Fruit fly (Drosophila melanogaster) whole organism, embryonic: ENCODE data around the gene CG13097.

Experiments
- Asciz ChIP-seq: fragments of 200-800 bp; sonication (Bioruptor generic); optimal IDR thresholded peaks from 2 replicates; lab custom pipeline; 2017; ENCODE audit warnings: missing biosample characterization, mild to moderate bottlenecking, missing genetic modification characterization, missing genetic modification reagents
- BEAF-32 ChIP-seq: fragments of 200-800 bp; sonication (Bioruptor generic); optimal IDR thresholded peaks from 3 replicates; lab custom pipeline; 2017; ENCODE audit warnings: missing biosample characterization, missing genetic modification characterization, mild to moderate bottlenecking, moderate library complexity, missing genetic modification reagents
- Bgb ChIP-seq: fragments of 200-800 bp; sonication (Bioruptor generic); IDR thresholded peaks from 2 replicates; pipeline ENCODE4 v1.3.6; 2022; ENCODE audit warnings: missing biosample characterization, missing genetic modification characterization; ENCODE audit not compliant: partially characterized antibody
- CG11093 ChIP-seq: fragments of 200-800 bp; sonication (Bioruptor generic); IDR thresholded peaks from 3 replicates; pipeline ENCODE4 v1.3.6; 2022; ENCODE audit warnings: missing biosample characterization, missing genetic modification characterization
- CG11504 ChIP-seq: fragments of 200-800 bp; sonication (Bioruptor generic); optimal IDR thresholded peaks from 3 replicates; lab custom pipeline; 2019; ENCODE audit warnings: missing biosample characterization, mild to moderate bottlenecking, missing genetic modification characterization, moderate library complexity
- CG11696 ChIP-seq: fragments of 200-800 bp; sonication (Bioruptor generic); IDR thresholded peaks from 2 replicates; pipeline ENCODE4 v1.3.6; 2022; ENCODE audit warnings: missing biosample characterization, missing genetic modification characterization
- CG14050 ChIP-seq: fragments of 200-800 bp; sonication (Bioruptor generic); IDR thresholded peaks from 3 replicates; pipeline ENCODE4 v1.3.6; 2022; ENCODE audit warnings: missing biosample characterization, missing genetic modification characterization
- CG18011 ChIP-seq: fragments of 200-800 bp; sonication (Bioruptor generic); optimal IDR thresholded peaks from 2 replicates; lab custom pipeline; 2017; ENCODE audit warnings: missing biosample characterization, missing genetic modification characterization, mild to moderate bottlenecking, moderate library complexity, missing genotype
- CG2712 ChIP-seq: fragments of 200-800 bp; optimal IDR thresholded peaks from 3 replicates; lab custom pipeline; 2019; ENCODE audit warnings: missing biosample characterization, mild to moderate bottlenecking, missing genetic modification characterization, moderate library complexity
- CG2875 ChIP-seq: fragments of 200-800 bp; sonication (Bioruptor generic); optimal IDR thresholded peaks from 2 replicates; lab custom pipeline; 2017; ENCODE audit warnings: missing biosample characterization, mild to moderate bottlenecking, missing genetic modification characterization, missing genetic modification reagents
- CG30431 ChIP-seq: fragments of 200-800 bp; sonication (Bioruptor generic); optimal IDR thresholded peaks from 2 replicates; lab custom pipeline; 2017; ENCODE audit warnings: missing biosample characterization, missing genetic modification characterization
- CG32767 ChIP-seq: fragments of 200-800 bp; sonication (Bioruptor generic); IDR thresholded peaks from 2 replicates; pipeline ENCODE4 v1.3.6; 2022; ENCODE audit warnings: missing biosample characterization, missing genetic modification characterization
- CG4282 ChIP-seq: fragments of 200-800 bp; sonication (Bioruptor generic); optimal IDR thresholded peaks from 2 replicates; lab custom pipeline; 2016; ENCODE audit warnings: missing biosample characterization, missing genetic modification characterization
- CG6854 ChIP-seq: fragments of 200-800 bp; sonication (Bioruptor generic); optimal IDR thresholded peaks from 3 replicates; lab custom pipeline; 2017; ENCODE audit warnings: missing biosample characterization, mild to moderate bottlenecking, missing genetic modification characterization
- CG7372 ChIP-seq: fragments of 200-800 bp; sonication (Bioruptor generic); IDR thresholded peaks from 2 replicates; pipeline ENCODE4 v1.3.6; 2022; ENCODE audit warnings: missing biosample characterization, missing genetic modification characterization
- CG7963 ChIP-seq: fragments of 200-800 bp; sonication (Bioruptor generic); IDR thresholded peaks from 3 replicates; pipeline ENCODE4 v1.3.6; 2022; ENCODE audit warnings: missing biosample characterization, missing genetic modification characterization; ENCODE audit not compliant: partially characterized antibody
- CG8388 ChIP-seq: fragments of 200-800 bp; sonication (Bioruptor generic); optimal IDR thresholded peaks from 2 replicates; lab custom pipeline; 2019; ENCODE audit warnings: missing biosample characterization, mild to moderate bottlenecking, missing genetic modification characterization, moderate library complexity
- CkIIα-i1 ChIP-seq: fragments of 200-800 bp; sonication (Bioruptor generic); IDR thresholded peaks from 2 replicates; pipeline ENCODE4 v1.3.6; 2022; ENCODE audit warnings: missing biosample characterization, missing genetic modification characterization
- CrebB ChIP-seq: fragments of 200-800 bp; sonication (Bioruptor generic); optimal IDR thresholded peaks from 3 replicates; lab custom pipeline; 2018; ENCODE audit warnings: missing biosample characterization, mild to moderate bottlenecking, missing genetic modification characterization
- Dip2 ChIP-seq: fragments of 200-800 bp; sonication (Bioruptor generic); IDR thresholded peaks from 2 replicates; pipeline ENCODE4 v1.3.6; 2022; ENCODE audit warnings: missing biosample characterization, missing genetic modification characterization
- Doc3 ChIP-seq: fragments of 200-800 bp; sonication (Bioruptor generic); IDR thresholded peaks from 3 replicates; pipeline ENCODE4 v1.3.6; 2022; ENCODE audit warnings: missing biosample characterization, missing genetic modification characterization; ENCODE audit not compliant: partially characterized antibody
- E2f1 ChIP-seq: fragments of 200-800 bp; sonication (Bioruptor generic); IDR thresholded peaks from 2 replicates; pipeline ENCODE4 v1.3.6; 2022; ENCODE audit warnings: missing biosample characterization, missing genetic modification characterization
- Ets65A ChIP-seq: fragments of 200-800 bp; sonication (Bioruptor generic); peaks from one replicate; lab custom pipeline; 2016; ENCODE audit warnings: missing biosample characterization, missing genetic modification characterization
- Hmx ChIP-seq: fragments of 200-800 bp; sonication (Bioruptor generic); optimal IDR thresholded peaks from 2 replicates; lab custom pipeline; 2016; ENCODE audit warnings: missing biosample characterization, missing genetic modification characterization
- Jarid2 ChIP-seq: fragments of 200-800 bp; sonication (Bioruptor generic); optimal IDR thresholded peaks from 3 replicates; lab custom pipeline; 2017; ENCODE audit warnings: mild to moderate bottlenecking, missing biosample characterization, missing genetic modification reagents, missing genetic modification characterization
- MESR4 ChIP-seq: fragments of 200-800 bp; sonication (Bioruptor generic); optimal IDR thresholded peaks from 2 replicates; lab custom pipeline; 2018; ENCODE audit warnings: missing biosample characterization, mild to moderate bottlenecking, missing genetic modification characterization, moderate library complexity
- Mad ChIP-seq: fragments of 200-800 bp; sonication (Bioruptor generic); optimal IDR thresholded peaks from 2 replicates; lab custom pipeline; 2016; ENCODE audit warnings: missing biosample characterization, missing genetic modification characterization
- Nf-YB ChIP-seq: fragments of 200-800 bp; sonication (Bioruptor generic); optimal IDR thresholded peaks from 3 replicates; lab custom pipeline; 2019; ENCODE audit warnings: missing biosample characterization, mild to moderate bottlenecking, missing genetic modification characterization, moderate library complexity
- Oli ChIP-seq: fragments of 200-800 bp; sonication (Bioruptor generic); optimal IDR thresholded peaks from 2 replicates; lab custom pipeline; 2018; ENCODE audit warnings: missing biosample characterization, mild to moderate bottlenecking, missing genetic modification characterization, moderate library complexity
- Side ChIP-seq: fragments of 200-800 bp; sonication (Bioruptor generic); optimal IDR thresholded peaks from 2 replicates; lab custom pipeline; 2016; ENCODE audit warnings: missing biosample characterization, missing genetic modification characterization
- ab ChIP-seq: fragments of 200-800 bp; sonication (Bioruptor generic); optimal IDR thresholded peaks from 2 replicates; lab custom pipeline; 2016; ENCODE audit warnings: missing biosample characterization, missing genetic modification characterization
- ap ChIP-seq: fragments of 200-800 bp; sonication (Bioruptor generic); IDR thresholded peaks from 2 replicates; pipeline ENCODE4 v1.3.6; 2022; ENCODE audit warnings: missing biosample characterization, missing genetic modification characterization
- ase ChIP-seq: fragments of 200-800 bp; sonication (Bioruptor generic); IDR thresholded peaks from 3 replicates; pipeline ENCODE4 v1.3.6; 2022; ENCODE audit warnings: missing biosample characterization, missing genetic modification characterization
- br ChIP-seq: fragments of >200 bp; optimal IDR thresholded peaks from 2 replicates; lab custom pipeline; 2017
- cas ChIP-seq: fragments of 200-800 bp; sonication (Bioruptor generic); IDR thresholded peaks from 2 replicates; pipeline ENCODE4 v1.3.6; 2022; ENCODE audit warnings: missing biosample characterization, missing genetic modification characterization
- croc ChIP-seq: fragments of 200-800 bp; sonication (Bioruptor generic); conservative IDR thresholded peaks from 3 replicates; pipeline ENCODE4 v1.3.6; 2022; ENCODE audit warnings: missing biosample characterization, missing genetic modification characterization
- ewg ChIP-seq: fragments of 200-800 bp; sonication (Bioruptor generic); optimal IDR thresholded peaks from 3 replicates; lab custom pipeline; 2017; ENCODE audit warnings: mild to moderate bottlenecking, missing biosample characterization, missing genetic modification reagents, missing genetic modification characterization
- eyg ChIP-seq: fragments of 200-800 bp; sonication (Bioruptor generic); optimal IDR thresholded peaks from 3 replicates; lab custom pipeline; 2016; ENCODE audit warnings: missing biosample characterization, missing genetic modification characterization
- gsb-n ChIP-seq: fragments of 200-800 bp; sonication (Bioruptor generic); optimal IDR thresholded peaks from 3 replicates; lab custom pipeline; 2018; ENCODE audit warnings: missing biosample characterization, mild to moderate bottlenecking, missing genetic modification characterization
- jumu ChIP-seq: fragments of 200-800 bp; sonication (Bioruptor generic); optimal IDR thresholded peaks from 3 replicates; lab custom pipeline; 2016; ENCODE audit warnings: missing biosample characterization, missing genetic modification characterization
- kay ChIP-seq: fragments of 200-800 bp; sonication (Bioruptor generic); optimal IDR thresholded peaks from 2 replicates; lab custom pipeline; 2016; ENCODE audit warnings: missing biosample characterization, missing genetic modification characterization
- nau ChIP-seq: fragments of 200-800 bp; sonication (Bioruptor generic); optimal IDR thresholded peaks from 3 replicates; lab custom pipeline; 2017; ENCODE audit warnings: missing biosample characterization, mild to moderate bottlenecking, missing genetic modification characterization, missing genetic modification reagents
- nom ChIP-seq: fragments of 200-800 bp; sonication (Bioruptor generic); optimal IDR thresholded peaks from 2 replicates; lab custom pipeline; 2017; ENCODE audit warnings: missing biosample characterization, missing genetic modification characterization, mild to moderate bottlenecking, moderate library complexity, missing genetic modification reagents
- org-1 ChIP-seq: fragments of 200-800 bp; sonication (Bioruptor generic); optimal IDR thresholded peaks from 2 replicates; lab custom pipeline; 2017; ENCODE audit warnings: missing biosample characterization, missing genetic modification characterization
- pita ChIP-seq: fragments of 200-800 bp; sonication (Bioruptor generic); optimal IDR thresholded peaks from 2 replicates; lab custom pipeline; 2017; ENCODE audit warnings: missing biosample characterization, mild to moderate bottlenecking, missing genetic modification characterization
- sc ChIP-seq, 3 experiments: fragments of >200 bp in 2 of 3; fragments of 200-800 bp in 1 of 3; sonication (Bioruptor generic) in 1 of 3; optimal IDR thresholded peaks; 2 replicates in 2 of 3; 3 replicates in 1 of 3; lab custom pipeline; 2017; ENCODE audit warnings: mild to moderate bottlenecking in 1 of 3, missing biosample characterization in 1 of 3, missing genetic modification characterization in 1 of 3, missing genetic modification reagents in 1 of 3
- sens ChIP-seq: fragments of 200-800 bp; sonication (Bioruptor generic); peaks from one replicate; lab custom pipeline; 2016; ENCODE audit warnings: missing biosample characterization, missing genetic modification characterization
- slbo ChIP-seq: fragments of 200-800 bp; sonication (Bioruptor generic); IDR thresholded peaks from 2 replicates; pipeline ENCODE4 v1.3.6; 2022; ENCODE audit warnings: missing biosample characterization, missing genetic modification characterization
- stwl ChIP-seq: fragments of 200-800 bp; sonication (Bioruptor generic); optimal IDR thresholded peaks from 3 replicates; lab custom pipeline; 2018; ENCODE audit warnings: missing biosample characterization, mild to moderate bottlenecking, missing genetic modification characterization, moderate library complexity
- sug ChIP-seq: fragments of 200-800 bp; optimal IDR thresholded peaks from 2 replicates; lab custom pipeline; 2019; ENCODE audit warnings: missing biosample characterization, mild to moderate bottlenecking, missing genetic modification characterization, moderate library complexity

Gene CG13097

dm6 chr2L:8464107-8464582 lies 50.5 kb downstream of the CG13097 start, which contains the start of gene prg (continued):
- TF ChIP-seq Hmx (GFP tag; lab: Kevin White, UChicago): peak; percentile 62
- peak; percentile 19 for TF ChIP-seq ewg
- TF ChIP-seq CG11093 (GFP tag; lab: Robert Waterston, UW): no peak
- TF ChIP-seq sc (optimal IDR thresholded peaks at IDR 0.05; lab: Kevin White, UChicago): no peak
- TF ChIP-seq sc (GFP tag; optimal IDR thresholded peaks at IDR 0.05; lab: Kevin White, UChicago): peak; percentile 24
- peak; percentile 38 for TF ChIP-seq Nf-YB (GFP tag; lab: Kevin White, UChicago)
- TF ChIP-seq cas (GFP tag; lab: Robert Waterston, UW): no peak
- peak; percentile 35; the same call in 1 of the 2 replicates for TF ChIP-seq E2f1
- peak; percentile 68 for TF ChIP-seq sug (tag; lab: Kevin White, UChicago)
- TF ChIP-seq pita (GFP tag; lab: Kevin White, UChicago): no peak
- TF ChIP-seq eyg (GFP tag; lab: Kevin White, UChicago): peak; percentile 52
- TF ChIP-seq CG2712 (tag; lab: Kevin White, UChicago): peak; percentile 71
- peak; percentile 79 for TF ChIP-seq CG11504
- peak; percentile 56 for TF ChIP-seq Asciz
- peak; percentile 67 for TF ChIP-seq Oli
- TF ChIP-seq jumu (GFP tag; lab: Kevin White, UChicago): peak; percentile 71
- peak; percentile 56 for TF ChIP-seq kay (GFP tag; lab: Kevin White, UChicago)
- TF ChIP-seq CG14050: peak; percentile 33; the same call in 1 of the 3 replicates
- no peak for TF ChIP-seq CG30431 (GFP tag; lab: Kevin White, UChicago)
- TF ChIP-seq Side (GFP tag; lab: Kevin White, UChicago): peak; percentile 65
- TF ChIP-seq Mad (GFP tag; lab: Kevin White, UChicago): peak; percentile 40
- TF ChIP-seq CG7372 (GFP tag; lab: Robert Waterston, UW): peak; percentile 28; the same call in 1 of the 2 replicates
- no peak for TF ChIP-seq croc (GFP tag; lab: Robert Waterston, UW)
- TF ChIP-seq CG18011 (GFP tag; lab: Kevin White, UChicago): peak; percentile 38
- peak; percentile 41; the same call in 1 of the 2 replicates for TF ChIP-seq CG32767
- TF ChIP-seq CrebB (tag; lab: Kevin White, UChicago): peak; percentile 43
- peak; percentile 70 for TF ChIP-seq MESR4
- TF ChIP-seq org-1: no peak
- TF ChIP-seq sens: peak; percentile 97
- peak; percentile 98 for TF ChIP-seq Bgb
- no peak for TF ChIP-seq nom
- TF ChIP-seq ab (GFP tag; lab: Kevin White, UChicago): no peak
- peak; percentile 76 for TF ChIP-seq stwl (tag; lab: Kevin White, UChicago)
- TF ChIP-seq CG8388 (GFP tag; lab: Kevin White, UChicago): peak; percentile 54
- no peak for TF ChIP-seq ase (GFP tag; lab: Robert Waterston, UW)
- peak; percentile 92 for TF ChIP-seq CG4282 (GFP tag; lab: Kevin White, UChicago)
- peak; percentile 98 for TF ChIP-seq Doc3 (GFP tag; lab: Robert Waterston, UW)
- peak; percentile 56 for TF ChIP-seq CG6854 (GFP tag; lab: Kevin White, UChicago)
- TF ChIP-seq BEAF-32 (GFP tag; lab: Kevin White, UChicago): peak; percentile 88
- no peak for TF ChIP-seq CG2875 (GFP tag; lab: Kevin White, UChicago)
- TF ChIP-seq gsb-n (tag; lab: Kevin White, UChicago): peak; percentile 58
- TF ChIP-seq CkIIα-i1 (GFP tag; lab: Robert Waterston, UW): no peak
- no peak for TF ChIP-seq nau (GFP tag; lab: Kevin White, UChicago)
- no peak for TF ChIP-seq br
- peak; percentile 95 for TF ChIP-seq Ets65A (GFP tag; lab: Kevin White, UChicago)
- no peak for TF ChIP-seq Dip2 (GFP tag; lab: Robert Waterston, UW)
- peak; percentile 39; the same call in 1 of the 2 replicates for TF ChIP-seq CG11696 (GFP tag; lab: Robert Waterston, UW)
- TF ChIP-seq CG7963: peak; percentile 98
- no peak for TF ChIP-seq Jarid2 (GFP tag; lab: Kevin White, UChicago)
- TF ChIP-seq slbo (GFP tag; lab: Robert Waterston, UW): peak; percentile 66
- TF ChIP-seq ap: peak; percentile 49; the same call in 1 of the 2 replicates
